Fruit fly (Drosophila melanogaster) S2 (cell line): ENCODE measurements around the gene dop.

Experiments
- CG8478 ChIP-seq: fragments of >200 bp; optimal IDR thresholded peaks from 2 replicates; lab custom pipeline; 2018
- CTCF ChIP-seq, 2 experiments: fragments of >200 bp; optimal IDR thresholded peaks; 2 replicates each; lab custom pipeline; 2018

DNA sequence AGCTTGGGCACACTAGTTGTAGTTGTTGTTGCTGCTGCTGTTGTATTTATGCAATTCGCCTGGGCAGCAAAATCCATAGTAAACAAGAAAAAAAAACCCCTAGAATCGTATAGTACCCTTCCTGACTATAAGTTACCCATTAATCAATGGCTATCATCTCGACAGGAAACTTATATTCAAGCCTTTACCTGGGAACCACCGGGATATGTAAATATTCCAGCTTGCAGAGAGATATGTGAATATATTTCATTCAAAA, 2.0 kb upstream of the dop start:
- TF ChIP-seq CTCF (optimal IDR thresholded peaks at IDR 0.05; lab: Kevin White, UChicago) (no peak), CG8478 (lab: Kevin White, UChicago) (no peak)
